Fruit fly (Drosophila melanogaster): ENCODE data around the gene CG32988.

The CG32988 gene

DNA sequence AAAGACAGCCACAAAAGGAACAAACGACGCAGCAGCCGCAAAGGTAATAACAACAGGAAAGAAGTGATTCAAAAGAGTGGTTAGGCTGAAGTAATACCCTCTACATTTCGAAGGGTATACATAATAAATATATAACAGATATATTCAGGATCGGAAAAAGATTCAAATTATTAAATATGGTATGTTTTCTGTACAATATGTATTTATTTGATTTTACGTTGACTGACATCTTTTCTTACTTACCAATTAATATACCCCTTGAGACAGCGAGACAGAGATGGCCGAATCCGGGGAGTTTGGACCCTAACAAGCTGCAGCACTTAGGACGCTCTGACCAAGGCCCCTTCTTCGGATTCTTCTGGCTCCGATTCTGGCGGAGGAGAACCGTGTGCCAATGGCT lies 41.6 kb downstream of the CG32988 start:
- no peak for TF ChIP-seq CG14711 (tag; optimal IDR thresholded peaks at IDR 0.05)
- no peak for TF ChIP-seq pad (GFP tag; optimal IDR thresholded peaks at IDR 0.05)
- TF ChIP-seq CG5204 (GFP tag; optimal IDR thresholded peaks at IDR 0.05): no peak

Measured in whole organism, adult.